Fruit fly (Drosophila melanogaster) whole organism, embryonic: ENCODE data around the gene Cdc14.

ENCODE experiments used
- CG12942 ChIP-seq: fragments of 200-800 bp; sonication (Bioruptor generic); optimal IDR thresholded peaks from 3 replicates; lab custom pipeline; 2016; ENCODE audit warnings: missing biosample characterization, missing genetic modification characterization
- CG6854 ChIP-seq: fragments of 200-800 bp; sonication (Bioruptor generic); optimal IDR thresholded peaks from 3 replicates; lab custom pipeline; 2017; ENCODE audit warnings: missing biosample characterization, mild to moderate bottlenecking, missing genetic modification characterization
- trh ChIP-seq: fragments of 200-800 bp; sonication (Bioruptor generic); optimal IDR thresholded peaks from 2 replicates; lab custom pipeline; 2016; ENCODE audit warnings: missing biosample characterization, missing genetic modification characterization

DNA sequence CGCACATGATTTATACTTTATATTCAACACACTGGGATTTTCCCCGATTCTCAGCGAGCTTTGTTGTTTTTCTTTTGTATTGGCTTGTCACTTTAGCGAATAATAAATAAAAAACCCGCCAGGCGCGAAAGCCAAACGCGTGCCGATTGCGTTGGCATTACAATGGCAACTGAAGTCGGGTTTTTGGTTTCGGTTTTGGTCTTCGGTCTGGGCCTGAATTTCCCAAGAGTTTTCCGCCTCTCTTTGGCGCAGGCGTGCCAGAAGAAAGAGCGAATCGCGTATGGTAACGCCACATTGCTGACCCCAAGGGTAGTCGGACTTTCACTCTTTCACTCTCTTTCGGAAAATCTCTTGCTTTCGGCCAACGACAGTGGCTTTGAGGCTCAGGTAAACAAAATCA lies 44.6 kb upstream of the Cdc14 start, which contains the start of gene CG14535:
- TF ChIP-seq CG6854 (no peak), CG12942 (no peak), trh (no peak)
